Worm (Caenorhabditis elegans): Measurements from ENCODE around the gene tsp-3.
"Not testable (repeated sequence)": the region's sequence is repeated elsewhere in the genome, so short reads cannot be mapped to it uniquely, and the experiment has no call there.

ce11 chrIII:13245281-13245680 lies 32.8 kb downstream of the tsp-3 start, which contains the start of gene Y43F4A.4:
- TF ChIP-seq elt-2 (tag; optimal IDR thresholded peaks at IDR 0.05); nhr-76 (tag; optimal IDR thresholded peaks at IDR 0.05); nfya-1 (tag; optimal IDR thresholded peaks at IDR 0.05; ENCODE audit: insufficient read depth); nhr-237 (tag; optimal IDR thresholded peaks at IDR 0.05); skn-1 (tag; optimal IDR thresholded peaks at IDR 0.05); unc-39 (tag; optimal IDR thresholded peaks at IDR 0.05); ama-1 (optimal IDR thresholded peaks at IDR 0.05); sea-2 (GFP tag; optimal IDR thresholded peaks at IDR 0.05); aly-2 (tag; optimal IDR thresholded peaks at IDR 0.05): not testable (repeated sequence)
